Worm (Caenorhabditis elegans): ENCODE data around the gene Y19D10B.6.
"Not testable (repeated sequence)": the region's sequence is repeated elsewhere in the genome, so short reads cannot be mapped to it uniquely, and the experiment has no call there.

Gene Y19D10B.6

DNA sequence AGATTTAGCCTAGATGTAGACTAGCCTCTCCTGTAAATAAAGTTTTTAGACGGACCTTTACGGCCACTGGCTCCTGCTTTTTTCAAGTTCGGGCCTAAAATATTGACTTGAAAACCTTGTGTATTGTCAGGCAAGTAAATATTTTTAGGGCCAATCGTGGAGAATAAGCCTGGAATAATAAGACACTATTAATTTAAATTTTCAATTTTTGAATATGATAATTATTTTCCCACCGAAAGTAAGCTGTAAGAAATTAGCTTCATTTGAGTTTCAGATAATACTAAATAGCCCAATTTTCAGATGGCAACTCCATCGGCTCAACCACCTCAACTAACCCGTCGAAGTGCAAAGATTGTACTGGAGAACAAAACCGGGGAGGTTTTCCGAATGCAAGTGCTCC is 5.5 kb upstream of the Y19D10B.6 start, which contains the start of gene pud-4:
pud-4 (plus strand) TSS at position 301 of the 400 bp plus-strand sequence.
- TF ChIP-seq hnd-1 (tag; optimal IDR thresholded peaks at IDR 0.05), result no peak
- no peak for TF ChIP-seq ama-1 (optimal IDR thresholded peaks at IDR 0.05)
- no peak for TF ChIP-seq flt-1 (GFP tag; IDR thresholded peaks at IDR 0.05)
- TF ChIP-seq pes-1 (GFP tag; IDR thresholded peaks at IDR 0.05), result no peak
- no peak for TF ChIP-seq tra-4 (tag; optimal IDR thresholded peaks at IDR 0.05)
- no peak for TF ChIP-seq ets-7 (tag; optimal IDR thresholded peaks at IDR 0.05)
- TF ChIP-seq hmg-4 (GFP tag; optimal IDR thresholded peaks at IDR 0.05), result no peak
- TF ChIP-seq F13C5.2 (tag; optimal IDR thresholded peaks at IDR 0.05), result no peak
- TF ChIP-seq hmbx-1 (tag; optimal IDR thresholded peaks at IDR 0.05), result no peak
- TF ChIP-seq scrt-1 (GFP tag; IDR thresholded peaks at IDR 0.05), result no peak
- TF ChIP-seq sea-1 (GFP tag; conservative IDR thresholded peaks at IDR 0.05), result no peak
- no peak for TF ChIP-seq B0310.2 (tag; optimal IDR thresholded peaks at IDR 0.05)
- TF ChIP-seq ceh-36 (tag; optimal IDR thresholded peaks at IDR 0.05), result no peak

DNA sequence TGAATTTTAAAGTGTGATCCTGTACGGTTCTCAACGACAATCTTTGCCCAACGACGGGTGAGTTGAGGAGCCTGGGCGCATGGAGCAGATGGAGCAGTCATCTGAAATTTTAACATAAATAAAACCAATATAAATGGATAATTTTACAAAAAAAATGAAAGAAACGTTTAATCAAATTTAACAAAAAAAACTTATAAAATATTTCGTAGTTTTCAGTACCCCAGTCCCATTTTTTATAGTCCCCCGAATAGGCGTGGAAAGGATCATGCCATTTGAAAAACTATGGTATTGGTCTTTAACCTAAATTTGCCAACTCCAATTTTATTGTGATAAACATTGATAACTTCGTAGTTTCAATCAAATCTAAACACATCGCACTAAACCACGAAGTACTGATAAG is 4.2 kb upstream of the Y19D10B.6 start, which contains the start of gene pud-3:
pud-3 (minus strand) TSS at position 101 of the 400 bp plus-strand sequence.
- TF ChIP-seq ceh-13 (GFP tag; optimal IDR thresholded peaks at IDR 0.05), result no peak
- no peak for TF ChIP-seq ceh-36 (tag; optimal IDR thresholded peaks at IDR 0.05)
- TF ChIP-seq flt-1 (GFP tag; IDR thresholded peaks at IDR 0.05), result no peak
- no peak for TF ChIP-seq hmg-4 (GFP tag; optimal IDR thresholded peaks at IDR 0.05)
- TF ChIP-seq F13C5.2 (tag; optimal IDR thresholded peaks at IDR 0.05), result no peak
- TF ChIP-seq hmbx-1 (tag; optimal IDR thresholded peaks at IDR 0.05), result no peak
- no peak for TF ChIP-seq tra-4 (tag; optimal IDR thresholded peaks at IDR 0.05)
- TF ChIP-seq scrt-1 (GFP tag; IDR thresholded peaks at IDR 0.05), result no peak
- TF ChIP-seq pes-1 (GFP tag; IDR thresholded peaks at IDR 0.05), result no peak
- TF ChIP-seq tbx-37 (GFP tag; conservative IDR thresholded peaks at IDR 0.05), result no peak
- TF ChIP-seq sea-1 (GFP tag; conservative IDR thresholded peaks at IDR 0.05), result no peak
- no peak for TF ChIP-seq ama-1 (optimal IDR thresholded peaks at IDR 0.05)
- no peak for TF ChIP-seq tbx-11 (GFP tag; IDR thresholded peaks at IDR 0.05)
- no peak for TF ChIP-seq hnd-1 (tag; optimal IDR thresholded peaks at IDR 0.05)
- TF ChIP-seq B0310.2 (tag; optimal IDR thresholded peaks at IDR 0.05), result no peak

- TF ChIP-seq ama-1 (optimal IDR thresholded peaks at IDR 0.05) (no peak), B0310.2 (tag; optimal IDR thresholded peaks at IDR 0.05) (no peak)
Observed at ce11 chrV:2324260-2324659, 3.4 kb upstream of the Y19D10B.6 start.

ce11 chrV:2322466-2322865 is 1.6 kb upstream of the Y19D10B.6 start, which contains the start of gene pud-1.2:
Gene pud-1.2 (minus strand): TSS chrV:2322566.
- not testable (repeated sequence) for TF ChIP-seq hmg-4 (GFP tag; optimal IDR thresholded peaks at IDR 0.05); flt-1 (GFP tag; IDR thresholded peaks at IDR 0.05); F13C5.2 (tag; optimal IDR thresholded peaks at IDR 0.05)

ce11 chrV:2308246-2308645 is 12.7 kb downstream of the Y19D10B.6 start:
- TF ChIP-seq flt-1 (GFP tag; IDR thresholded peaks at IDR 0.05) (no peak), F13C5.2 (tag; optimal IDR thresholded peaks at IDR 0.05) (no peak)

ce11 chrV:2306383-2306782 is 14.5 kb downstream of the Y19D10B.6 start:
- TF ChIP-seq B0310.2 (tag; optimal IDR thresholded peaks at IDR 0.05) (no peak), pes-1 (GFP tag; IDR thresholded peaks at IDR 0.05) (no peak), ceh-36 (tag; optimal IDR thresholded peaks at IDR 0.05) (no peak), ets-7 (tag; optimal IDR thresholded peaks at IDR 0.05) (no peak), scrt-1 (GFP tag; IDR thresholded peaks at IDR 0.05) (no peak), tbx-37 (GFP tag; conservative IDR thresholded peaks at IDR 0.05) (no peak), tra-4 (tag; optimal IDR thresholded peaks at IDR 0.05) (no peak), ceh-13 (GFP tag; optimal IDR thresholded peaks at IDR 0.05) (no peak), flt-1 (GFP tag; IDR thresholded peaks at IDR 0.05) (no peak), hnd-1 (tag; optimal IDR thresholded peaks at IDR 0.05) (no peak), hmg-4 (GFP tag; optimal IDR thresholded peaks at IDR 0.05) (no peak), hmbx-1 (tag; optimal IDR thresholded peaks at IDR 0.05) (no peak), sea-1 (GFP tag; conservative IDR thresholded peaks at IDR 0.05) (no peak), F13C5.2 (tag; optimal IDR thresholded peaks at IDR 0.05) (no peak)

- TF ChIP-seq tbx-11 (GFP tag; IDR thresholded peaks at IDR 0.05), result no peak
Observed at ce11 chrV:2303775-2304174, 17.1 kb downstream of the Y19D10B.6 start, which contains the start of gene irld-15. Gene irld-15 (minus strand): TSS chrV:2303875.

- TF ChIP-seq hmbx-1 (tag; optimal IDR thresholded peaks at IDR 0.05) (no peak), ceh-13 (GFP tag; optimal IDR thresholded peaks at IDR 0.05) (no peak), hmg-4 (GFP tag; optimal IDR thresholded peaks at IDR 0.05) (no peak), ama-1 (optimal IDR thresholded peaks at IDR 0.05) (no peak), pes-1 (GFP tag; IDR thresholded peaks at IDR 0.05) (no peak), F13C5.2 (tag; optimal IDR thresholded peaks at IDR 0.05) (no peak), tbx-11 (GFP tag; IDR thresholded peaks at IDR 0.05) (no peak), tra-4 (tag; optimal IDR thresholded peaks at IDR 0.05) (no peak), tbx-37 (GFP tag; conservative IDR thresholded peaks at IDR 0.05) (no peak), ceh-36 (tag; optimal IDR thresholded peaks at IDR 0.05) (no peak), hnd-1 (tag; optimal IDR thresholded peaks at IDR 0.05) (no peak), aly-1 (tag; optimal IDR thresholded peaks at IDR 0.05) (no peak), scrt-1 (GFP tag; IDR thresholded peaks at IDR 0.05) (no peak), flt-1 (GFP tag; IDR thresholded peaks at IDR 0.05) (no peak), ets-7 (tag; optimal IDR thresholded peaks at IDR 0.05) (no peak), sea-1 (GFP tag; conservative IDR thresholded peaks at IDR 0.05) (no peak), B0310.2 (tag; optimal IDR thresholded peaks at IDR 0.05) (no peak)
Observed at ce11 chrV:2300905-2301304, 20.0 kb downstream of the Y19D10B.6 start, which contains the start of gene Y19D10B.8. Gene Y19D10B.8 (minus strand): TSS chrV:2301005.
